Worm (Caenorhabditis elegans): ENCODE measurements around the gene nhr-47.
A peak's percentile ranks its signal among the peaks of the same experiment; 100 is the strongest.

The nhr-47 gene

DNA sequence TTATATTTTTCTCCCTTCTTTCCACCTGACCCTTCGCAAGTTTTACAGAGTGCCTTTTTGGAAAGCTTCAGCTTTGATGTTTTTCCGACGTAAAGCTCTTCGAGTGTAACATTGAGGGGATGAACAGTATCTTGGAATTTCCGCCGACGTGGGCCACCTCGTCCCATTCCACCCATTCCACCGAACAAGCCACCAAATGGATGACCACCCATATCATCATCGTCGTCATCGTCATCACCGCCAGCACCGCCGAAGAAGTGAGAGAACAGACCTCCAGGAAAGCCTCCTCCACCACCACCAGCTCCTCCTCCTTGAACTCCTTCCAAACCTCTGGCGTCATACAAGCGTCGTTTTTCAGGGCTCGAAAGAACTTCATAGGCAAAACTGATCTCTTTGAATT is 758 bp upstream of the nhr-47 start:
- TF ChIP-seq hlh-17 (GFP tag; optimal IDR thresholded peaks at IDR 0.05; ENCODE audit: borderline replicate concordance) (no peak), ets-5 (GFP tag; IDR thresholded peaks at IDR 0.05) (0 out of 2 replicates have a peak, but pooled peaks have one; percentile 41), nhr-237 (tag; optimal IDR thresholded peaks at IDR 0.05) (no peak), ceh-8 (GFP tag; optimal IDR thresholded peaks at IDR 0.05) (no peak), jun-1 (tag; optimal IDR thresholded peaks at IDR 0.05) (no peak)

DNA sequence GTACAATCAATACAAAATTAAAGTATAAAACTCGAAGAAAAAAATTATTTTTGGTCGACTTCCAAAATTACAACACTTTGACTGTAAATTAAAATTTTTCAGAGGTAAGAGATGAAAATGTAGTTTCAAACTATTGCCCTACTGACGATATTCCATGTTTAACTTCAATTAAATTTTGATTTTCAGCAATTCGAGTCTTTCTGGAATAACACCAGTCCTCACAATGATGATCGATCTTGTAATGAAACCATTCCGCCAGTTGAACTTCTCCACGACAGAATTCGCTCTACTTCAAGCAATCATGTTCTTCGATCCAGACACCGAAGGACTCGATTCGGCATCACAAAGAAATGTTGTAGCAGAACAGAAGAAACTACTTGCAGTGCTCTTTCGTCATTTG is 4.1 kb downstream of the nhr-47 start:
- TF ChIP-seq unc-86 (tag; optimal IDR thresholded peaks at IDR 0.05) (no peak), egl-13 (tag; optimal IDR thresholded peaks at IDR 0.05) (no peak), hpl-2 (GFP tag; optimal IDR thresholded peaks at IDR 0.05) (no peak), nhr-71 (tag; optimal IDR thresholded peaks at IDR 0.05) (no peak), irx-1 (tag; optimal IDR thresholded peaks at IDR 0.05) (no peak), hlh-17 (GFP tag; optimal IDR thresholded peaks at IDR 0.05; ENCODE audit: borderline replicate concordance) (no peak), lin-39 (tag; optimal IDR thresholded peaks at IDR 0.05) (no peak)

DNA sequence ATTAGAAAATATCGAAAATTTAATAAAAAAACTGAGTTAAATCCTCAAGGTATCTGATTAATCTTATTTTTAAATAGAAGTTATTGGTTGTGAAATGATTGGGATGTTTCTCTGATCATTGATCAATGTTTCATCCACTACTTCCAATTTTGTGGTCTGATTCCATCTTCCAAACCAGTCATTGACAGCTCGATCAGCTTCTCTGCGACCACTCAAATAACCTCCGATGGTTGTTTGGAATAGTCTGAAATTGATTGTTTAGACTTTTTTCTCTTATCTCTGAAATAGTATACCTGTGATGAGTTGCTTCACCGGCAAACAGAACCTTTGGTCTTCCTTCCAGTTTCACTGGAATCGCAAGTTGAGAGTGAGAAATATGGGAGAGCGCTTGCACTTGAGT is 4.9 kb downstream of the nhr-47 start:
- TF ChIP-seq egl-13 (tag; optimal IDR thresholded peaks at IDR 0.05): no peak
- TF ChIP-seq nhr-84 (tag; optimal IDR thresholded peaks at IDR 0.05): no peak
- no peak for TF ChIP-seq C04F5.9 (tag; optimal IDR thresholded peaks at IDR 0.05)
- no peak for TF ChIP-seq hpl-2 (GFP tag; optimal IDR thresholded peaks at IDR 0.05)
- no peak for TF ChIP-seq grh-1 (GFP tag; IDR thresholded peaks at IDR 0.05)
- TF ChIP-seq blmp-1 (tag; optimal IDR thresholded peaks at IDR 0.05): no peak
- TF ChIP-seq nhr-76 (tag; optimal IDR thresholded peaks at IDR 0.05): no peak
- TF ChIP-seq fkh-10 (GFP tag; optimal IDR thresholded peaks at IDR 0.05): no peak
- TF ChIP-seq mab-9 (GFP tag; IDR thresholded peaks at IDR 0.05): no peak
- no peak for TF ChIP-seq xbp-1 (tag; optimal IDR thresholded peaks at IDR 0.05)
- TF ChIP-seq ceh-8 (GFP tag; optimal IDR thresholded peaks at IDR 0.05): no peak
- no peak for TF ChIP-seq nhr-71 (tag; optimal IDR thresholded peaks at IDR 0.05)
- TF ChIP-seq lin-39 (tag; optimal IDR thresholded peaks at IDR 0.05): no peak
- no peak for TF ChIP-seq lin-35 (GFP tag; optimal IDR thresholded peaks at IDR 0.05)
- TF ChIP-seq C34B4.2 (tag; optimal IDR thresholded peaks at IDR 0.05): no peak
- TF ChIP-seq elt-2 (tag; optimal IDR thresholded peaks at IDR 0.05): no peak

DNA sequence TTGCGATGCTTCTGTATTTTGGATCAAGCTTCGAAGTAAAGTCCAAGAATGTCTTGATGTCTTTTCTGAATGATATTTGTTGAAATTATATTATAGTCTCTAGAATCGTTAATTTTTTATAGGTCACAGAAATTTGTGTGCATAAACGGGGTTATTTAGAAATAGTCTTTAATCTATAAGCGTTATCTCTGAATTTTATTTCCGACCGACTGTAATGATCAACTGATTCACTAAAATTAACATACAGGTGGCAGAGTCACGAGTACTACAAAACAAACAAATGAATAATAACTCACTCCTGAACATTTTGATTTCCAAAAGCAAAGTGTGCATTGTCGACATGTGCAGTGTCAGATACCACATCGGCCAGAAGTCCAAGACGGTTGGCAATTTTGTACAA is 6.7 kb downstream of the nhr-47 start:
- no peak for TF ChIP-seq unc-30 (tag; optimal IDR thresholded peaks at IDR 0.05)
- peak; percentile 67 for TF ChIP-seq elt-2 (tag; optimal IDR thresholded peaks at IDR 0.05)
- TF ChIP-seq lin-35 (GFP tag; optimal IDR thresholded peaks at IDR 0.05): peak in 1 of 2 experiments; percentile 27

DNA sequence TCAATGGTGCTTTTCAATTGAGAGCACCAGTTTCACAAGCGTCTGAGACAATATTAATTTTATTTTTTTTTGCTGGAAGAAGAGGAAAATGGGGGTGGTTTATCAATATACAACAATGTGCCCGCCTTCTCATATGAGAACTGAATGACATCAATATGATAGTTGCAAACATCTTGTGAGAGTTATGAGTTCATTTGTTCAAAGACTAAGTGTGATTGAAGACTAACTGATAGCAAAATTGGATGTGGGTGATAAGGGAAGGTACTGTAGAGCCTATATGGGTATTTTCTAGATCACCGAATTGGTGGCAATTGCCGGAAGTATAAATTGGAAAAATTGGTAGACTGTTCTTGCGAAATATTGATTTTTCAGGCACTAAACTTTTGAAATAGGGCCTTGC is 7.5 kb downstream of the nhr-47 start:
- peak; percentile 80 for TF ChIP-seq elt-2 (tag; optimal IDR thresholded peaks at IDR 0.05)
- TF ChIP-seq pqm-1 (tag; optimal IDR thresholded peaks at IDR 0.05): peak; percentile 75
- no peak for TF ChIP-seq efl-3 (GFP tag; optimal IDR thresholded peaks at IDR 0.05)
- TF ChIP-seq lin-35 (GFP tag; optimal IDR thresholded peaks at IDR 0.05): peak in 1 of 2 experiments; percentile 0

DNA sequence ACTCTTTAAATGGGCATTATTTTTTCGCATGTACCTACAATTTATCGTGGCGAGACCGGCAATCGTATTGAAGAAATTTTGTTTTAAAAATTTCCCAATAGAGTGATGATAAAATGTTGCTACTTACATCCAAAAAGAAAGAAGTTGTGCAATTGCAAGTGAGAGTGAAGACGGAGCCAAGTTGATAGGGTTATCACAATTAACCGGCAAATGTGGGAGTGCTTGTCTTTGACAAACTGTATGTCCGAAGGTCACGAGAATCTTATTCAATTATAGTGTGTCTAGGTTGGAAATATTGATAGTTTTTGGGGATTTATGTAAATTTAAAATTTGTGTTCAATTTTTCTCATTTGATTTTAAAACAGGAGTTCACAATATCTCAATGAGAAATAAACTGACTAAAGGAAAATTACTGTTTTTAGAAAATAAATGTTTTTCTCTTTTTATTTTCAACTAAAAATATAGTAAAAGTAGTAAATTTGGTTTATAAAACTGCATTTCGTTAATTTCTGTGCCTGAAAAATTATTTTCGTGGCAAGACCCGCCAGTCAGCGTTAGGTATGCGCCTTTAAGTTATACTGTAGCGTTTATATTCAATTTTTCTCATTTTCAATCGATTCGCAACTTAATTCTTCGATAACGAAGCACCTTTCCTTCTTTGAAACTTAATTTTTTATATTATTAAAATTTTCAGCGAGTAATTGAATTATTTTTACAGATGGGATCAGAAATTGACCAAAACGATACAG is 8.8 kb downstream of the nhr-47 start, which contains the start of the genes hpo-15 and mms-19:
hpo-15 (minus strand) TSS at position 201 of the 749 bp plus-strand sequence.
mms-19 (plus strand) TSS at position 719 of the 749 bp plus-strand sequence.
- no peak for TF ChIP-seq tlp-1 (tag; optimal IDR thresholded peaks at IDR 0.05)
- TF ChIP-seq unc-86 (tag; optimal IDR thresholded peaks at IDR 0.05): no peak
- TF ChIP-seq elt-2 (tag; optimal IDR thresholded peaks at IDR 0.05): peak; percentile 46
- TF ChIP-seq blmp-1 (tag; optimal IDR thresholded peaks at IDR 0.05): no peak
- no peak for TF ChIP-seq fkh-10 (GFP tag; optimal IDR thresholded peaks at IDR 0.05)
- no peak for TF ChIP-seq efl-1 (optimal IDR thresholded peaks at IDR 0.05)
- TF ChIP-seq efl-1 (GFP tag; optimal IDR thresholded peaks at IDR 0.05 in 1 of 2): peak in 1 of 2 experiments; percentile 49
- peak in 1 of 2 experiments; percentile 1 for TF ChIP-seq lin-35 (GFP tag; optimal IDR thresholded peaks at IDR 0.05)
- TF ChIP-seq xbp-1 (tag; optimal IDR thresholded peaks at IDR 0.05): no peak
- TF ChIP-seq lir-3 (tag; optimal IDR thresholded peaks at IDR 0.05; ENCODE audit: poor library complexity): no peak
- no peak for TF ChIP-seq snpc-4 (tag; optimal IDR thresholded peaks at IDR 0.05)
- no peak for TF ChIP-seq ztf-4 (tag; optimal IDR thresholded peaks at IDR 0.05)
- TF ChIP-seq aha-1 (tag; optimal IDR thresholded peaks at IDR 0.05): no peak
- no peak for TF ChIP-seq unc-30 (tag; optimal IDR thresholded peaks at IDR 0.05)
- TF ChIP-seq C16A3.4 (tag; optimal IDR thresholded peaks at IDR 0.05): no peak
- no peak for TF ChIP-seq ceh-82 (tag; optimal IDR thresholded peaks at IDR 0.05)
